Comparison of ENCODE assay signal across 1 fruit fly cellular context in the genomic region with DNA sequence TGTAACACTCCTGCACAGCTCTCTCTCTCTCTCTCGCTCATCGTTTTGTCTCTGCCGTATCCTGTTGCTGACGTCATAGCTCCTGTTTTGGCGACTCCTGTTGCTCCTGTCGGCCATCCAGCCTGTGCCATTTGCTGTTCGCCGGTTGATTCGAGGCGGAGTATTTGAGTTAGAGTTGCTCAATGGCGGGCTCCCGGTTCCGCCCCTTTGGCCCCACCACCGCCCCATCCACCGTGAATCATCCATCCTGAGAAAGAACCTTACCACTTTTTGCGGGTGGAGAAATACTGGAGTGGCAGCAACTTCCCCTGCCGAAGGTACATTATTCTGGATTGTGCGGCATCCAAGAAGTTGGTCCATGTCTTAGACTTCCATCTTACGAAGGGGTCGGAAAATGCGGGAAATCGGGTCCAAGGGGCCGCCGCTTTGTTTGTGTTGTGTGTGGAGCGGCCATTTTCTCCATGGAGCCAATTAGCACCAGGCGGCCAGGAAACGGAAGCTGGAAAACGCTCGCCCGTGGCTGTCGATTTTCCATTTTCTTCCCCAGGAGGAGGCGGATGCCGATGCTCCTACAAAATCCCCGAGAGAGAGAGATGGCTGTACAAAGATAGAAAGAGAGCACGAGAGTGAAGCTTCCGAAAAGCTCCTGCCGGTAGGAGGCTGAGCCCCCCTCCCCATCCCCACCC.
A peak's percentile ranks its signal among the peaks of the same experiment; 100 is the strongest.
TF ChIP-seq lines count a peak whose summit lies in the region.

No protein-coding gene starts in this region.

TF ChIP-seq in whole organism, embryonic, 481 proteins besides CTCF, POLR2A, EP300 and RAD21 (continued from another document):
- TF ChIP-seq CG12769 (tag; optimal IDR thresholded peaks at IDR 0.05; lab: Kevin White, UChicago) (no peak), mld (GFP tag; IDR thresholded peaks at IDR 0.05; lab: Robert Waterston, UW; ENCODE audit: partially characterized antibody) (0 out of 3 replicates have a peak, but pooled peaks have one; percentile 17)
